Worm (Caenorhabditis elegans): ENCODE measurements around the gene twk-34.

twk-34 gene

DNA sequence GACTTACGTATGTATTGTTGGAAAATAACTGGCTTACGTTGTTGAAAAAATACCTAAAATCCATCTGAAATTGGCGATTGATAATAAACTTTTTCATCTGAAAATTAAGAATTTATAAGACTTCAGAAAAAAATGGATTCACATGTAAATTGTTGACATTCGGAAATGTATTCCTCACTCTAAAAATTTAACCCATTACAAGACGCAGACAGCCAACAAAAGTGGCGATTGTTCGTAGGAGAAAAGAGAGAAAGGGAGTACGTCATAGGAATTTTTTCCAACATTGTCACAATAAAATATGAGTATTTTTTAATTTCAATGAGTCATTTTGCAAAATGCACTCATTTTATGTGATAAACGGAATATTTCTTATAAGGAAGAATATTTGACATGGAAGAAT lies 13.8 kb downstream of the twk-34 start, which contains the start of gene Y6E2A.5:
Gene Y6E2A.5, minus strand, starts transcription at position 101 of the 400 bp plus-strand sequence.
- no peak for TF ChIP-seq snpc-4 (tag; optimal IDR thresholded peaks at IDR 0.05)
- TF ChIP-seq pqm-1 (tag; optimal IDR thresholded peaks at IDR 0.05), result peak; percentile 1

DNA sequence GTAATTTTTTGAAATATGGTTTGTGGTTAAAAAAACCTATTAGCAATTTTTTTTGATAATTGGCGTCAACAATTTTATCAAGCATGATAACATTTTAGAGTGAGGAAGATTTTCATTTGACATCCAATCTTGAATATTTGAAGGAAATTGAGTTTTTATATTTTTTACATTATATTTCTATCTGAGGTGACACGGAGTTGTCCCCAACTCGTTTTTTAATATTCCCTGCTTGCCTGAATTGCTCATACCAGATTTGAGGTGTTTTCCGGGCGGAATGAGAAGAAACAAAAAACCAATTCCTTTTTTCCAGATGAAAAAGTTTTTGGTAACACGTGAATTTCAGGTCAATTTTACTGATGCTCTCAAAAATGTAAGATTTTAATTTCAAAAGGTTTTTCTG lies 14.8 kb downstream of the twk-34 start, which contains the start of gene Y6E2A.7:
Gene Y6E2A.7, plus strand, starts transcription at position 301 of the 400 bp plus-strand sequence.
- TF ChIP-seq nhr-23 (tag; optimal IDR thresholded peaks at IDR 0.05), result no peak
- no peak for TF ChIP-seq nhr-25 (tag; optimal IDR thresholded peaks at IDR 0.05)
- TF ChIP-seq lsy-12 (tag; optimal IDR thresholded peaks at IDR 0.05), result no peak
- no peak for TF ChIP-seq nhr-237 (tag; optimal IDR thresholded peaks at IDR 0.05)
- TF ChIP-seq egl-27 (tag; optimal IDR thresholded peaks at IDR 0.05), result no peak

ce11 chrV:15721431-15721830 lies 16.7 kb downstream of the twk-34 start:
- TF ChIP-seq ztf-11 (tag; optimal IDR thresholded peaks at IDR 0.05), result no peak
- TF ChIP-seq fkh-10 (GFP tag; optimal IDR thresholded peaks at IDR 0.05), result no peak
- no peak for TF ChIP-seq mml-1 (tag; optimal IDR thresholded peaks at IDR 0.05)
- TF ChIP-seq nhr-12 (tag; optimal IDR thresholded peaks at IDR 0.05), result no peak
- no peak for TF ChIP-seq aly-2 (tag; optimal IDR thresholded peaks at IDR 0.05)
- TF ChIP-seq nfya-1 (tag; optimal IDR thresholded peaks at IDR 0.05; ENCODE audit: insufficient read depth), result no peak
- no peak for TF ChIP-seq sea-2 (GFP tag; optimal IDR thresholded peaks at IDR 0.05)
- TF ChIP-seq lin-39 (tag; optimal IDR thresholded peaks at IDR 0.05), result no peak
- TF ChIP-seq snpc-4 (tag; optimal IDR thresholded peaks at IDR 0.05), result no peak
- no peak for TF ChIP-seq elt-2 (tag; optimal IDR thresholded peaks at IDR 0.05)
- TF ChIP-seq skn-1 (tag; optimal IDR thresholded peaks at IDR 0.05), result no peak

DNA sequence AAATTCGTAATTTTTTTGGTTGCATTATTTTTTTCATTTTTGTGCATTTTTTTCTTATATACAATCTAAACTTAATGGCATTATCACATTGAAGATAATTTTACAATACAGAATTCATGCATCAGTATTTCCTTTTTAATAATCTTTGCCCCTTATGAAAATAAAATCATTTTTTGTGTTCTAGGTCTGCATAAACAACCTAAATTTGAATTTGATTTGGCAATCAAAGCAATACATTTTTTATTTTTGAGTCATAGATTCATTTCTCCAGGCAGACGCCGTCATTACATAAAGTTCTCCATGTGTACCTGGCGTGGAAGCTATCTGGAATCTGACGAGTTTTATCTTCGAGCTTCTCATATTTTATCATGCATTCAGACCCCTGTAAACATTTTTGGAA lies 17.1 kb downstream of the twk-34 start, which contains the start of gene srh-140:
Gene srh-140, plus strand, starts transcription at position 301 of the 400 bp plus-strand sequence.
- no peak for TF ChIP-seq skn-1 (tag; optimal IDR thresholded peaks at IDR 0.05)
- TF ChIP-seq nhr-23 (tag; optimal IDR thresholded peaks at IDR 0.05), result no peak
- no peak for TF ChIP-seq mml-1 (tag; optimal IDR thresholded peaks at IDR 0.05)
- TF ChIP-seq nhr-67 (tag; optimal IDR thresholded peaks at IDR 0.05), result no peak
- no peak for TF ChIP-seq ama-1 (optimal IDR thresholded peaks at IDR 0.05)
- no peak for TF ChIP-seq nhr-76 (tag; optimal IDR thresholded peaks at IDR 0.05)
- no peak for TF ChIP-seq zag-1 (tag; optimal IDR thresholded peaks at IDR 0.05)
- TF ChIP-seq sea-2 (GFP tag; optimal IDR thresholded peaks at IDR 0.05), result no peak
- TF ChIP-seq pha-4 (tag; optimal IDR thresholded peaks at IDR 0.05), result no peak
- TF ChIP-seq nhr-43 (tag; optimal IDR thresholded peaks at IDR 0.05; ENCODE audit: poor library complexity, severe bottlenecking), result no peak
- TF ChIP-seq jun-1 (tag; optimal IDR thresholded peaks at IDR 0.05), result no peak
- TF ChIP-seq elt-1 (tag; optimal IDR thresholded peaks at IDR 0.05), result no peak
- no peak for TF ChIP-seq unc-62 (GFP tag; optimal IDR thresholded peaks at IDR 0.05)
- no peak for TF ChIP-seq ztf-4 (tag; optimal IDR thresholded peaks at IDR 0.05)
- TF ChIP-seq aly-2 (tag; optimal IDR thresholded peaks at IDR 0.05), result no peak
- TF ChIP-seq daf-12 (tag; optimal IDR thresholded peaks at IDR 0.05), result no peak
- no peak for TF ChIP-seq pqm-1 (tag; optimal IDR thresholded peaks at IDR 0.05)
- no peak for TF ChIP-seq hmg-11 (tag; optimal IDR thresholded peaks at IDR 0.05)

- no peak for TF ChIP-seq nhr-23 (tag; optimal IDR thresholded peaks at IDR 0.05)
- TF ChIP-seq ceh-9 (tag; optimal IDR thresholded peaks at IDR 0.05), result no peak
- TF ChIP-seq tbx-2 (tag; optimal IDR thresholded peaks at IDR 0.05), result no peak
- TF ChIP-seq nhr-11 (tag; optimal IDR thresholded peaks at IDR 0.05), result no peak
- TF ChIP-seq unc-39 (tag; optimal IDR thresholded peaks at IDR 0.05), result no peak
- TF ChIP-seq jun-1 (tag; optimal IDR thresholded peaks at IDR 0.05), result no peak
- TF ChIP-seq snpc-4 (tag; optimal IDR thresholded peaks at IDR 0.05), result no peak
- no peak for TF ChIP-seq nhr-76 (tag; optimal IDR thresholded peaks at IDR 0.05)
- TF ChIP-seq fos-1 (tag; optimal IDR thresholded peaks at IDR 0.05), result no peak
- TF ChIP-seq nhr-25 (tag; optimal IDR thresholded peaks at IDR 0.05), result no peak
- TF ChIP-seq hmg-11 (tag; optimal IDR thresholded peaks at IDR 0.05), result no peak
- no peak for TF ChIP-seq mml-1 (tag; optimal IDR thresholded peaks at IDR 0.05)
- TF ChIP-seq mdl-1 (tag; optimal IDR thresholded peaks at IDR 0.05), result no peak
- no peak for TF ChIP-seq aly-2 (tag; optimal IDR thresholded peaks at IDR 0.05)
Observed at ce11 chrV:15726610-15727009, 21.9 kb downstream of the twk-34 start, which contains the start of the genes irld-57 and sfxn-1.3. Gene irld-57 (minus strand): TSS chrV:15726710. Gene sfxn-1.3 (plus strand): TSS chrV:15726841.

Measured in whole organism, L3 larva.